Fruit fly (Drosophila melanogaster): Measurements from ENCODE around the gene CG12655.
"Not testable (repeated sequence)": the region's sequence is repeated elsewhere in the genome, so short reads cannot be mapped to it uniquely, and the experiment has no call there.

DNA sequence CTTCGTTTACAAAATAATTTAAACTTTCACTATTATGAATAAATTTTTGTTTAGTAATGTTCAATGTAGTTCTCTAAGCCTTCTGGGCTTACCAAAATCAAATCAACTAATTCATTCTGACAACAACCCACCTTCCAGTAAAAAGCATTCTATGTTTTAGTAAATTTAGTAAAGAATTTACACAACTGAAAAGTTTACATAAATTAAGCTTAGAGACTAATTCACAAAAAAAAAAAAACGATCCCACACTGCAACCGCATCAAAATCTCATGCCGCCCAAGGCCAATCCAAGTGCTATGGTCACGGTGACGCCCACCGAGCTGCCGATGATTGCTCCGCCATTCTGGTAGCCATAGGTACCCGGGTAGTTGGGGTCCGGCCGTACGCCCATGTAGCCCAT is 38.9 kb downstream of the CG12655 start, which contains the start of gene CG45488:
- not testable (repeated sequence) for TF ChIP-seq Myc (optimal IDR thresholded peaks at IDR 0.05); usp (GFP tag; optimal IDR thresholded peaks at IDR 0.05); h (GFP tag; optimal IDR thresholded peaks at IDR 0.05); Abd-B (GFP tag; optimal IDR thresholded peaks at IDR 0.05)

Data from whole organism, wandering third instar larva.